Worm (Caenorhabditis elegans): ENCODE data around the gene F38E11.6.

Gene F38E11.6

DNA sequence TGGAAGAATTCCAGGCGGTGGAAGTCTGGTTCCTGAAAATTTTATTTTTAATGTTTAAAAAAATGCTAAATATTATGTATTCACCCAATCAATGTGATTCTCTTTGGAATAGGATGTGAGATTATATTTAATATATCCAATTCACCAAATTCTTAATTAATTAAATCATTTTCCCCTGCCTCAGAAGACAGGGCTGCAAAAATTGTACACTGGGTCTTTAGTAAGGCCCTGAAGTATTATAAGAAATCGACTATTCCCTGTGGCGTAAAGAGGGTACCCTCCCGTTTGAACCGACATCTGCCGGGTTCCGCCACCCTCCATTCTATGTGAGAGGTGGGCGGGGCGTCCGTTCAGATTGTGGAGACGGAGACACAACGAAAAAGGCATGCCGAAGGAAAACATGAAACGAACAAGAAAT, 43.9 kb upstream of the F38E11.6 start:
- no peak for TF ChIP-seq npax-4 (tag; optimal IDR thresholded peaks at IDR 0.05)
- TF ChIP-seq pag-3 (tag; optimal IDR thresholded peaks at IDR 0.05; ENCODE audit: borderline replicate concordance), result no peak
- peak; percentile 67 for TF ChIP-seq ama-1 (optimal IDR thresholded peaks at IDR 0.05)
- peak; percentile 1 for TF ChIP-seq ceh-48 (tag; optimal IDR thresholded peaks at IDR 0.05)
- no peak for TF ChIP-seq C38D4.7 (GFP tag; optimal IDR thresholded peaks at IDR 0.05)
- TF ChIP-seq unc-55 (GFP tag; optimal IDR thresholded peaks at IDR 0.05), result peak; percentile 27
- TF ChIP-seq lin-11 (tag; optimal IDR thresholded peaks at IDR 0.05), result no peak
- no peak for TF ChIP-seq sox-2 (GFP tag; IDR thresholded peaks at IDR 0.05)
- no peak for TF ChIP-seq ceh-9 (tag; optimal IDR thresholded peaks at IDR 0.05)
- no peak for TF ChIP-seq zip-5 (tag; optimal IDR thresholded peaks at IDR 0.05)
- no peak for TF ChIP-seq ceh-19 (GFP tag; optimal IDR thresholded peaks at IDR 0.05)
- TF ChIP-seq fkh-10 (GFP tag; optimal IDR thresholded peaks at IDR 0.05), result no peak
- peak; percentile 31 for TF ChIP-seq ceh-31 (tag; optimal IDR thresholded peaks at IDR 0.05)
- no peak for TF ChIP-seq Y22D7AL.16 (tag; optimal IDR thresholded peaks at IDR 0.05)
- peak; percentile 7 for TF ChIP-seq sdc-2 (tag; optimal IDR thresholded peaks at IDR 0.05)
- peak; percentile 77 for TF ChIP-seq pros-1 (tag; optimal IDR thresholded peaks at IDR 0.05)
- no peak for TF ChIP-seq lim-6 (tag; optimal IDR thresholded peaks at IDR 0.05)
- TF ChIP-seq gmeb-2 (tag; optimal IDR thresholded peaks at IDR 0.05), result no peak
- TF ChIP-seq tbx-7 (tag; optimal IDR thresholded peaks at IDR 0.05), result no peak
- no peak for TF ChIP-seq ets-4 (tag; optimal IDR thresholded peaks at IDR 0.05)
- peak; percentile 67 for TF ChIP-seq unc-42 (tag; optimal IDR thresholded peaks at IDR 0.05)
- TF ChIP-seq nfya-1 (tag; optimal IDR thresholded peaks at IDR 0.05), result peak; percentile 69
- TF ChIP-seq tbx-2 (tag; optimal IDR thresholded peaks at IDR 0.05), result no peak
- no peak for TF ChIP-seq hlh-8 (tag; optimal IDR thresholded peaks at IDR 0.05)
- TF ChIP-seq hlh-13 (GFP tag; optimal IDR thresholded peaks at IDR 0.05), result no peak
- TF ChIP-seq syd-9 (tag; optimal IDR thresholded peaks at IDR 0.05), result no peak
- no peak for TF ChIP-seq madf-2 (tag; optimal IDR thresholded peaks at IDR 0.05)

DNA sequence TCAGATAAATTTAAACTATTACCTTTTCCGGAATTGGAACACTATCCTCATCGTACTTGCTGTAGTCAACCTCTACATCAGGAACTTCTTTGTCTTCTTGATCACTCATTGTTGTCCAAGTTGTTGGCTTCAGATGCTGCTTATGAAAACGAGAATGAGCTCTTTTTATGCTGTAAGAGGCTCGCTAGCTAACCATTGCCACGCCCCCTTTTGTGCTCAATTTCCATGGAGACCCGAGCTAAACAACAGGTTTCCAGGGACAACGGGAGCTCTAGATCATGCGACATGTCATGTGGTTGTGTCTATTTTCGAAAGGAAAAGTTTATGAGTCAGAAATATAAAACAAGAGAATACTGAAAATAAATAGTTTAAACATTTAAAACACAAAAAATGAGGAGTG, 43.1 kb upstream of the F38E11.6 start, which contains the start of gene C33A12.4:
C33A12.4 (minus strand) TSS at position 131 of the 400 bp plus-strand sequence.
- TF ChIP-seq fax-1 (tag; optimal IDR thresholded peaks at IDR 0.05) (no peak), ceh-18 (tag; optimal IDR thresholded peaks at IDR 0.05) (no peak), unc-55 (GFP tag; optimal IDR thresholded peaks at IDR 0.05) (no peak), eyg-1 (tag; optimal IDR thresholded peaks at IDR 0.05) (no peak), gmeb-2 (tag; optimal IDR thresholded peaks at IDR 0.05) (no peak), odd-2 (tag; optimal IDR thresholded peaks at IDR 0.05) (no peak), npax-4 (tag; optimal IDR thresholded peaks at IDR 0.05) (no peak), ceh-48 (tag; optimal IDR thresholded peaks at IDR 0.05) (no peak), rnt-1 (tag; optimal IDR thresholded peaks at IDR 0.05) (no peak), ceh-2 (tag; optimal IDR thresholded peaks at IDR 0.05) (no peak), tbx-7 (tag; optimal IDR thresholded peaks at IDR 0.05) (no peak), tbx-2 (tag; optimal IDR thresholded peaks at IDR 0.05) (no peak), hlh-8 (tag; optimal IDR thresholded peaks at IDR 0.05) (no peak), nhr-232 (tag; optimal IDR thresholded peaks at IDR 0.05) (no peak), pag-3 (tag; optimal IDR thresholded peaks at IDR 0.05; ENCODE audit: borderline replicate concordance) (no peak), mec-3 (tag; optimal IDR thresholded peaks at IDR 0.05; ENCODE audit: borderline replicate concordance) (no peak), F13H6.1 (tag; optimal IDR thresholded peaks at IDR 0.05) (no peak), ceh-31 (tag; optimal IDR thresholded peaks at IDR 0.05) (no peak)

DNA sequence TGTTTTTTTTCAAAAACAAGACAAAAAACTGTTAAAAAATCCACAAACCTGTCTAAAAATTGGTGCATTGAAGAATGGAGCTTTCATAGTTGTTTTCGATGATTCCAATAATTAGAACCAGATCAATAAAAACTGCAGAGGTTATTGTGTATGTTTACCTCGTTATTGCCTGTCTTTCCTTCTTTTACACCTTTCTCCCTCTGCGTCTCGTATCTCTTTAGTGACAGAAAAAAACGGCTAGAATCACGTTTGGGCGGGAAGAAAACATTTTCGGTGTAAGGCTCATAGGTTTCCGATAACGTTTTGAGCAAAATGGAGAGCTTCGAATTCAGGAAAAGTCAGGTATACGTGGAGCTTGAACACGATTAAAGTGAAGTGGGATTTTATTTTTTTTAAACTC, 41.3 kb upstream of the F38E11.6 start, which contains the start of gene ethe-1:
ethe-1 (minus strand) TSS at position 150 of the 400 bp plus-strand sequence.
- TF ChIP-seq ceh-24 (tag; optimal IDR thresholded peaks at IDR 0.05) (no peak), ceh-2 (tag; optimal IDR thresholded peaks at IDR 0.05) (no peak), pha-4 (tag; optimal IDR thresholded peaks at IDR 0.05) (no peak), ceh-14 (tag; optimal IDR thresholded peaks at IDR 0.05) (no peak), unc-86 (tag; optimal IDR thresholded peaks at IDR 0.05) (no peak), mec-3 (tag; optimal IDR thresholded peaks at IDR 0.05; ENCODE audit: borderline replicate concordance) (no peak), tbx-7 (tag; optimal IDR thresholded peaks at IDR 0.05) (no peak)

All from whole organism, late embryonic.